Worm (Caenorhabditis elegans) whole organism, mixed stage, embryonic: ENCODE data around the gene pir-2.

Experiments used
- ces-1 ChIP-seq: fragments of 150-350 bp; optimal IDR thresholded peaks from 2 replicates; lab custom pipeline; 2014; ENCODE audit warnings: missing biosample characterization, missing genetic modification reagents, missing genetic modification characterization
- lin-13 ChIP-seq: fragments of 150-350 bp; optimal IDR thresholded peaks from 2 replicates; lab custom pipeline; 2014; ENCODE audit warnings: missing biosample characterization, missing genetic modification characterization
- mab-5 ChIP-seq: fragments of 150-350 bp; optimal IDR thresholded peaks from 2 replicates; lab custom pipeline; 2014; ENCODE audit warnings: missing biosample characterization, missing genetic modification characterization

DNA sequence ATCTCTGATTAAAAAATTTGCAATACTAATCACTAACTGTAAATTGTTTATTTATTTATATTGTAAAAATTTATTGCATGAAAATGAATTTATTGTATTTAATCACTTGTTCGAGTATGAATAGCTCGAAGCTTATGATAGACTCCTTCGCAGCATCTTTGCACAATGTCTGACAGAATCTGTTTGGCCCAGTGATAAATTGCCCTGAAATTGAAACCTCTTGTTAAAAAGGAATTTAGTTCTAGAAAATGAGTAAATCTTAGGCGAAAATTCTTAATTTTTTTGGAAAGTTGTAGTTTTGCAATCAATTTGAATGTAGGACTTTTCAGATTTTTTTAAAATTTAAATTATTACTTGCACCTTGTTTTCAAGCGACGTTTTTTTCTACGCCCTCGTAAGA, 8.4 kb downstream of the pir-2 start:
- TF ChIP-seq mab-5 (tag; lab: Kevin White, UChicago) = no peak
- TF ChIP-seq lin-13 = no peak
- TF ChIP-seq ces-1 (GFP tag; lab: Kevin White, UChicago) = no peak
